Fruit fly (Drosophila melanogaster): ENCODE results near the gene skd.
A peak's percentile ranks its signal among the peaks of the same experiment; 100 is the strongest.

The skd gene

DNA sequence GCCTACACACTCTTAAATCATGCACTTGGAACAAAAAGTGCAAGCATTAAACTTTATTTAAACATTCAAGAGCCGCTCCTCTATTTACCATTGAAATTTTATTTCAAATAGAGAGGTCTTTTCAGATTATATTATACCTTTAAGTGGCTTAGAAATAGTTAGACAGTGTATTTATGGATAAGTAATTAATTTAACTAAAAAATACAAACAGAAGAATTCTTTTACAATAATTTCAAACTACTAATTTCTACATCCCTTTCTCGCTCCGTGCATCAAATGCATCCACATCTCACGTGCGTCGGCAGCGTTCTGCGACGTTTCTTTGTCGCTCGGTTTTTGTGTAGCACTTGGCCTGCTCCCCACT, 77.1 kb downstream of the skd start (continued):
- TF ChIP-seq Deaf1 (tag; optimal IDR thresholded peaks at IDR 0.05) (no peak), tll (GFP tag; optimal IDR thresholded peaks at IDR 0.05) (no peak), klu (GFP tag; IDR thresholded peaks at IDR 0.05) (no peak), tna (GFP tag; IDR thresholded peaks at IDR 0.05; ENCODE audit: partially characterized antibody) (no peak), CG30020 (tag; optimal IDR thresholded peaks at IDR 0.05) (peak; percentile 30), sisA (GFP tag; IDR thresholded peaks at IDR 0.05) (peak; percentile 59; the same call in 1 of the 2 replicates), CG9727 (GFP tag; optimal IDR thresholded peaks at IDR 0.05) (peak; percentile 49), bcd (GFP tag; optimal IDR thresholded peaks at IDR 0.05) (peak; percentile 63), CG13123 (GFP tag; optimal IDR thresholded peaks at IDR 0.05) (peak; percentile 5), gcm2 (GFP tag; optimal IDR thresholded peaks at IDR 0.05) (no peak), fu2 (GFP tag; optimal IDR thresholded peaks at IDR 0.05) (no peak), CG15269 (tag; optimal IDR thresholded peaks at IDR 0.05) (peak; percentile 37), HLHmδ (GFP tag; optimal IDR thresholded peaks at IDR 0.05) (no peak), dysf (GFP tag; IDR thresholded peaks at IDR 0.05) (peak; percentile 59; the same call in 2 of the 3 replicates), Sin3A (optimal IDR thresholded peaks at IDR 0.05) (no peak), gsb (GFP tag; IDR thresholded peaks at IDR 0.05) (no peak), fd96Cb (tag; optimal IDR thresholded peaks at IDR 0.05) (peak; percentile 74), CG3726 (GFP tag; IDR thresholded peaks at IDR 0.05) (no peak), CG4707 (GFP tag; optimal IDR thresholded peaks at IDR 0.05) (peak; percentile 0), CG11695 (GFP tag; IDR thresholded peaks at IDR 0.05) (peak; percentile 57; the same call in 2 of the 3 replicates), pnt (GFP tag; optimal IDR thresholded peaks at IDR 0.05) (peak; percentile 11), scrt (GFP tag; optimal IDR thresholded peaks at IDR 0.05) (peak; percentile 0), Hr3 (GFP tag; optimal IDR thresholded peaks at IDR 0.05) (peak; percentile 20), CG13287 (GFP tag; IDR thresholded peaks at IDR 0.05; ENCODE audit: partially characterized antibody) (no peak), CrebB (tag; optimal IDR thresholded peaks at IDR 0.05) (no peak), NC2β (GFP tag; optimal IDR thresholded peaks at IDR 0.05) (peak; percentile 22), CG7839 (tag; optimal IDR thresholded peaks at IDR 0.05) (peak; percentile 75), CG14014 (GFP tag; IDR thresholded peaks at IDR 0.05) (no peak), jumu (GFP tag; optimal IDR thresholded peaks at IDR 0.05) (no peak), D19B (GFP tag; optimal IDR thresholded peaks at IDR 0.05) (no peak), Hmr (GFP tag; optimal IDR thresholded peaks at IDR 0.05) (peak; percentile 4), slbo (GFP tag; IDR thresholded peaks at IDR 0.05) (no peak), CG34376 (GFP tag; optimal IDR thresholded peaks at IDR 0.05) (no peak), sens (GFP tag) (peak; percentile 97), CG17612 (GFP tag; IDR thresholded peaks at IDR 0.05) (no peak), zen (tag; optimal IDR thresholded peaks at IDR 0.05) (peak; percentile 21), fru (optimal IDR thresholded peaks at IDR 0.05) (no peak), Med (GFP tag) (no peak), pan (optimal IDR thresholded peaks at IDR 0.05) (no peak), pan (GFP tag; optimal IDR thresholded peaks at IDR 0.05 in 1 of 2, IDR thresholded peaks at IDR 0.05 in 1 of 2) (peak in 1 of 2 experiments; percentile 55), dpn (GFP tag; optimal IDR thresholded peaks at IDR 0.05) (peak; percentile 18 to 59), BEAF-32 (GFP tag; optimal IDR thresholded peaks at IDR 0.05) (no peak), tx (GFP tag; optimal IDR thresholded peaks at IDR 0.05) (no peak), CG18262 (tag; optimal IDR thresholded peaks at IDR 0.05) (peak; percentile 90), pzg (GFP tag; optimal IDR thresholded peaks at IDR 0.05) (no peak), CG2712 (tag; optimal IDR thresholded peaks at IDR 0.05) (peak; percentile 89), pho (GFP tag; optimal IDR thresholded peaks at IDR 0.05) (no peak), zfh2 (GFP tag; optimal IDR thresholded peaks at IDR 0.05) (no peak), h (optimal IDR thresholded peaks at IDR 0.05) (no peak), dati (GFP tag; IDR thresholded peaks at IDR 0.05) (no peak), vvl (GFP tag; IDR thresholded peaks at IDR 0.05) (peak; percentile 64; the same call in 1 of the 2 replicates), Dp (GFP tag; optimal IDR thresholded peaks at IDR 0.05) (no peak), hth (optimal IDR thresholded peaks at IDR 0.05) (no peak)
